Worm (Caenorhabditis elegans) whole organism, young adult: ENCODE measurements around the gene ZC190.7.

Experiments used
- F39B2.1 ChIP-seq: fragments of 200-800 bp; sonication (Bioruptor generic); IDR thresholded peaks from 2 replicates; pipeline ENCODE4 v1.3.6; 2022; ENCODE audit warnings: missing genetic modification reagents, missing genetic modification characterization, missing compliant biosample characterization
- F49E8.2 ChIP-seq: sonication (generic microtip); optimal IDR thresholded peaks from 3 replicates; lab custom pipeline; 2017; ENCODE audit warnings: missing genetic modification characterization, mild to moderate bottlenecking, missing compliant biosample characterization, antibody characterized with exemption, moderate library complexity; ENCODE audit not compliant: insufficient read depth
- die-1 ChIP-seq: sonication (generic microtip); optimal IDR thresholded peaks from 2 replicates; lab custom pipeline; 2016; ENCODE audit warnings: missing genotype, mild to moderate bottlenecking, missing genetic modification characterization, missing compliant biosample characterization
- egrh-3 ChIP-seq: fragments of 200-800 bp; sonication (Bioruptor generic); IDR thresholded peaks from 2 replicates; pipeline ENCODE4 v1.3.6; 2022; ENCODE audit warnings: missing genetic modification reagents, missing genetic modification characterization, missing compliant biosample characterization
- ekl-4 ChIP-seq: fragments of 200-800 bp; sonication (Bioruptor generic); IDR thresholded peaks from 2 replicates; pipeline ENCODE4 v1.3.6; 2022; ENCODE audit warnings: missing genetic modification reagents, missing genetic modification characterization, missing compliant biosample characterization
- him-1 ChIP-seq: sonication (generic microtip); optimal IDR thresholded peaks from 2 replicates; lab custom pipeline; 2016; ENCODE audit warnings: missing genotype, missing genetic modification reagents, missing genetic modification characterization, missing compliant biosample characterization
- mxl-1 ChIP-seq: sonication (generic microtip); optimal IDR thresholded peaks from 2 replicates; lab custom pipeline; 2016; ENCODE audit warnings: missing genetic modification characterization, missing compliant biosample characterization
- nhr-90 ChIP-seq: sonication (generic microtip); optimal IDR thresholded peaks from 2 replicates; lab custom pipeline; 2016; ENCODE audit warnings: missing genotype, mild to moderate bottlenecking, missing genetic modification characterization, missing compliant biosample characterization
- pha-4 ChIP-seq: fragments of 150-350 bp; sonication (generic microtip); optimal IDR thresholded peaks from 2 replicates; lab custom pipeline; 2014; ENCODE audit warnings: missing biosample characterization, missing genetic modification reagents, missing genetic modification characterization
- sdz-38 ChIP-seq: sonication (generic microtip); optimal IDR thresholded peaks from 2 replicates; lab custom pipeline; 2016; ENCODE audit warnings: missing genotype, missing genetic modification characterization, missing compliant biosample characterization
- sptf-2 ChIP-seq: fragments of 200-800 bp; sonication (Bioruptor generic); optimal IDR thresholded peaks from 2 replicates; lab custom pipeline; 2018; ENCODE audit warnings: mild to moderate bottlenecking, missing genetic modification characterization, missing compliant biosample characterization
- tbx-9 ChIP-seq: sonication (generic microtip); optimal IDR thresholded peaks from 2 replicates; lab custom pipeline; 2016; ENCODE audit warnings: borderline replicate concordance, missing genetic modification characterization, inconsistent platforms, missing compliant biosample characterization

DNA sequence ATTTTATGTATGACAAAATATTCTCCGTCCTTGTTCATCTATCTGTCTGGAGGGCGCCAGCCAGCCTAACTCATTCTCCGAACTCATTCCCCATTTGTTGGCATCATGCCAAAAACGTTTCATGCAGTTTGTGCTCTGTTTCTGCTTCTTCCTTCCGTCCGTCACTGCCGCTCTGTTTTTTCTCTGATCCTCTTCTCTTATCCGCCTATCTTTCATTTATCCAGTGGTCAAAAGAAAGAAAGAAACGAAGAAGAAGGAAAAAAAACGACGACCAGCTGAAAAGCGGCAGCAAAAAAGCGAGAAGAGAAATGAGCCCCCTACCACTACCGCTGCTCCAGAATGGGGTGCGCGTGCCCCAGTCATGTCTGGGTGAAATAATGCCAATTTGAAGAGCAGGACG is 23.6 kb downstream of the ZC190.7 start:
- no peak for TF ChIP-seq F39B2.1
- TF ChIP-seq sptf-2 (GFP tag; lab: Kevin White, UChicago) = no peak
- TF ChIP-seq tbx-9 (tag; lab: Kevin White, UChicago) = no peak
- no peak for TF ChIP-seq pha-4 (tag; lab: Kevin White, UChicago)
- TF ChIP-seq F49E8.2 (tag; lab: Kevin White, UChicago) = no peak
- no peak for TF ChIP-seq him-1 (tag; lab: Kevin White, UChicago)
- no peak for TF ChIP-seq egrh-3 (GFP tag; lab: Robert Waterston, UW)
- TF ChIP-seq die-1 (tag; lab: Kevin White, UChicago) = no peak
- TF ChIP-seq mxl-1 (tag; lab: Kevin White, UChicago) = no peak
- no peak for TF ChIP-seq sdz-38 (tag; lab: Kevin White, UChicago)
- no peak for TF ChIP-seq nhr-90
- no peak for TF ChIP-seq ekl-4 (GFP tag; lab: Robert Waterston, UW)
